Fruit fly (Drosophila melanogaster) whole organism, prepupa: ENCODE data around the gene TfIIFalpha.
A peak's percentile ranks its signal among the peaks of the same experiment; 100 is the strongest.

Source experiments
- CG10669 ChIP-seq: fragments of 200-800 bp; sonication (Bioruptor generic); optimal IDR thresholded peaks from 3 replicates; lab custom pipeline; 2018; ENCODE audit warnings: missing biosample characterization, mild to moderate bottlenecking, missing genetic modification characterization, moderate library complexity
- CG11294 ChIP-seq: fragments of 200-800 bp; sonication (Bioruptor generic); IDR thresholded peaks from 2 replicates; pipeline ENCODE4 v1.3.6; 2022; ENCODE audit warnings: missing biosample characterization, missing genetic modification characterization
- CG15336 ChIP-seq: fragments of 200-800 bp; sonication (Bioruptor generic); IDR thresholded peaks from 2 replicates; pipeline ENCODE4 v1.3.6; 2022; ENCODE audit warnings: missing biosample characterization, missing genetic modification characterization
- CG1621 ChIP-seq: fragments of 200-800 bp; sonication (Bioruptor generic); optimal IDR thresholded peaks from 3 replicates; lab custom pipeline; 2018; ENCODE audit warnings: missing biosample characterization, mild to moderate bottlenecking, missing genetic modification characterization
- CG16779 ChIP-seq: fragments of 200-800 bp; sonication (Bioruptor generic); optimal IDR thresholded peaks from 3 replicates; lab custom pipeline; 2017; ENCODE audit warnings: missing biosample characterization, mild to moderate bottlenecking, missing genetic modification characterization
- CG31627 ChIP-seq: fragments of 200-800 bp; sonication (Bioruptor generic); optimal IDR thresholded peaks from 3 replicates; lab custom pipeline; 2016; ENCODE audit warnings: missing biosample characterization, missing genetic modification characterization
- CG32006 ChIP-seq: fragments of 200-800 bp; sonication (Bioruptor generic); optimal IDR thresholded peaks from 3 replicates; lab custom pipeline; 2017; ENCODE audit warnings: missing biosample characterization, mild to moderate bottlenecking, missing genetic modification characterization
- CG34406 ChIP-seq: fragments of 200-800 bp; sonication (Bioruptor generic); optimal IDR thresholded peaks from 3 replicates; lab custom pipeline; 2016; ENCODE audit warnings: missing biosample characterization, missing genetic modification characterization
- CG3919 ChIP-seq: fragments of 200-800 bp; sonication (Bioruptor generic); optimal IDR thresholded peaks from 3 replicates; lab custom pipeline; 2016; ENCODE audit warnings: missing biosample characterization, missing genetic modification characterization
- CG4318 ChIP-seq: fragments of 200-800 bp; sonication (Bioruptor generic); optimal IDR thresholded peaks from 3 replicates; lab custom pipeline; 2017; ENCODE audit warnings: missing biosample characterization, mild to moderate bottlenecking, missing genetic modification characterization
- CG6163 ChIP-seq: fragments of 200-800 bp; sonication (Bioruptor generic); IDR thresholded peaks from 3 replicates; pipeline ENCODE4 v1.3.6; 2022; ENCODE audit warnings: missing biosample characterization, missing genetic modification characterization
- CG6792 ChIP-seq: fragments of 200-800 bp; sonication (Bioruptor generic); optimal IDR thresholded peaks from 3 replicates; lab custom pipeline; 2016; ENCODE audit warnings: missing biosample characterization, missing genetic modification characterization
- CG6808 ChIP-seq: fragments of 200-800 bp; sonication (Bioruptor generic); optimal IDR thresholded peaks from 3 replicates; lab custom pipeline; 2017; ENCODE audit warnings: missing biosample characterization, missing genetic modification characterization, mild to moderate bottlenecking, moderate library complexity, missing genetic modification reagents
- CG6854 ChIP-seq: fragments of 200-800 bp; sonication (Bioruptor generic); optimal IDR thresholded peaks from 2 replicates; lab custom pipeline; 2017; ENCODE audit warnings: missing biosample characterization, mild to moderate bottlenecking, missing genetic modification characterization
- CG7368 ChIP-seq: fragments of 200-800 bp; sonication (Bioruptor generic); optimal IDR thresholded peaks from 3 replicates; lab custom pipeline; 2016; ENCODE audit warnings: missing biosample characterization, missing genetic modification characterization
- CG8119 ChIP-seq: fragments of 200-800 bp; sonication (Bioruptor generic); IDR thresholded peaks from 3 replicates; pipeline ENCODE4 v1.3.6; 2022; ENCODE audit warnings: missing biosample characterization, missing genetic modification characterization
- CG8319 ChIP-seq: fragments of 200-800 bp; sonication (Bioruptor generic); optimal IDR thresholded peaks from 3 replicates; lab custom pipeline; 2016; ENCODE audit warnings: missing biosample characterization, missing genetic modification characterization
- CG8632 ChIP-seq: fragments of 200-800 bp; sonication (Bioruptor generic); optimal IDR thresholded peaks from 3 replicates; lab custom pipeline; 2016; ENCODE audit warnings: missing biosample characterization, missing genetic modification characterization
- CG9139 ChIP-seq: fragments of 200-800 bp; sonication (Bioruptor generic); optimal IDR thresholded peaks from 3 replicates; lab custom pipeline; 2017; ENCODE audit warnings: missing biosample characterization, mild to moderate bottlenecking, missing genetic modification characterization
- Eip75B ChIP-seq: fragments of 200-800 bp; sonication (Bioruptor generic); optimal IDR thresholded peaks from 3 replicates; lab custom pipeline; 2016; ENCODE audit warnings: missing biosample characterization, missing genetic modification characterization
- Eip93F ChIP-seq: fragments of 200-800 bp; sonication (Bioruptor generic); optimal IDR thresholded peaks from 2 replicates; lab custom pipeline; 2016; ENCODE audit warnings: missing biosample characterization, mild to moderate bottlenecking, missing genetic modification characterization
- Ets21C ChIP-seq: fragments of 200-800 bp; sonication (Bioruptor generic); optimal IDR thresholded peaks from 3 replicates; lab custom pipeline; 2016; ENCODE audit warnings: missing biosample characterization, missing genetic modification characterization
- Ets96B ChIP-seq: fragments of 200-800 bp; optimal IDR thresholded peaks from 2 replicates; lab custom pipeline; 2019; ENCODE audit warnings: missing biosample characterization, mild to moderate bottlenecking, missing genetic modification characterization, moderate library complexity
- Gug ChIP-seq: fragments of 200-800 bp; sonication (Bioruptor generic); IDR thresholded peaks from 2 replicates; pipeline ENCODE4 v1.3.6; 2022; ENCODE audit warnings: missing biosample characterization, missing genetic modification characterization
- Hr38 ChIP-seq: sonication (Bioruptor generic); optimal IDR thresholded peaks from 2 replicates; lab custom pipeline; 2016; ENCODE audit warnings: missing biosample characterization, missing genetic modification characterization
- Hr39 ChIP-seq: fragments of 200-800 bp; sonication (Bioruptor generic); optimal IDR thresholded peaks from 2 replicates; lab custom pipeline; 2016; ENCODE audit warnings: missing biosample characterization, missing genetic modification characterization
- Hr4 ChIP-seq: fragments of 200-800 bp; sonication (Bioruptor generic); optimal IDR thresholded peaks from 3 replicates; lab custom pipeline; 2016; ENCODE audit warnings: missing biosample characterization, missing genetic modification characterization
- Met ChIP-seq: fragments of 200-800 bp; sonication (Bioruptor generic); optimal IDR thresholded peaks from 3 replicates; lab custom pipeline; 2016; ENCODE audit warnings: missing biosample characterization, missing genetic modification characterization
- OdsH ChIP-seq: fragments of 200-800 bp; sonication (Bioruptor generic); optimal IDR thresholded peaks from 3 replicates; lab custom pipeline; 2016; ENCODE audit warnings: missing biosample characterization, missing genetic modification characterization
- Smox ChIP-seq: fragments of 200-800 bp; sonication (Bioruptor generic); optimal IDR thresholded peaks from 3 replicates; lab custom pipeline; 2016; ENCODE audit warnings: missing biosample characterization, missing genetic modification characterization
- Sox14 ChIP-seq: fragments of 200-800 bp; sonication (Bioruptor generic); optimal IDR thresholded peaks from 3 replicates; lab custom pipeline; 2016; ENCODE audit warnings: missing biosample characterization, missing genetic modification characterization
- Sox15 ChIP-seq: fragments of 200-800 bp; sonication (Bioruptor generic); optimal IDR thresholded peaks from 3 replicates; lab custom pipeline; 2016; ENCODE audit warnings: missing biosample characterization, missing genetic modification characterization
- achi ChIP-seq: fragments of 200-800 bp; sonication (Bioruptor generic); optimal IDR thresholded peaks from 3 replicates; lab custom pipeline; 2016; ENCODE audit warnings: missing biosample characterization, missing genetic modification characterization
- acj6 ChIP-seq: fragments of 200-800 bp; sonication (Bioruptor generic); optimal IDR thresholded peaks from 3 replicates; lab custom pipeline; 2016; ENCODE audit warnings: missing biosample characterization, missing genetic modification characterization
- dac ChIP-seq: fragments of 200-800 bp; sonication (Bioruptor generic); optimal IDR thresholded peaks from 2 replicates; lab custom pipeline; 2017; ENCODE audit warnings: missing biosample characterization, mild to moderate bottlenecking, missing genetic modification characterization
- dsx ChIP-seq: fragments of 200-800 bp; optimal IDR thresholded peaks from 3 replicates; lab custom pipeline; 2019; ENCODE audit warnings: missing biosample characterization, mild to moderate bottlenecking, missing genetic modification characterization, moderate library complexity; ENCODE audit not compliant: poor library complexity, severe bottlenecking
- fd59A ChIP-seq: fragments of 200-800 bp; sonication (Bioruptor generic); optimal IDR thresholded peaks from 2 replicates; lab custom pipeline; 2017; ENCODE audit warnings: missing biosample characterization, mild to moderate bottlenecking, missing genetic modification characterization, missing genetic modification reagents
- fd85E ChIP-seq: fragments of 200-800 bp; sonication (Bioruptor generic); optimal IDR thresholded peaks from 3 replicates; lab custom pipeline; 2016; ENCODE audit warnings: missing biosample characterization, missing genetic modification characterization
- fkh ChIP-seq: fragments of 200-800 bp; sonication (Bioruptor generic); optimal IDR thresholded peaks from 3 replicates; lab custom pipeline; 2017; ENCODE audit warnings: missing biosample characterization, mild to moderate bottlenecking, missing genetic modification characterization, moderate library complexity
- net ChIP-seq: fragments of 200-800 bp; sonication (Bioruptor generic); optimal IDR thresholded peaks from 3 replicates; lab custom pipeline; 2016; ENCODE audit warnings: missing biosample characterization, missing genetic modification characterization
- pdm3 ChIP-seq: fragments of 200-800 bp; sonication (Bioruptor generic); optimal IDR thresholded peaks from 3 replicates; lab custom pipeline; 2016; ENCODE audit warnings: missing biosample characterization, missing genetic modification characterization
- spab ChIP-seq: fragments of 200-800 bp; sonication (Bioruptor generic); optimal IDR thresholded peaks from 2 replicates; lab custom pipeline; 2017; ENCODE audit warnings: missing biosample characterization, mild to moderate bottlenecking, missing genetic modification characterization, missing genetic modification reagents
- ss ChIP-seq, 2 experiments: fragments of 200-800 bp; sonication (Bioruptor generic); optimal IDR thresholded peaks; 2 replicates in 1 of 2; 3 replicates in 1 of 2; lab custom pipeline; 2017 to 2018; ENCODE audit warnings: mild to moderate bottlenecking in 2 of 2, missing biosample characterization in 2 of 2, missing genetic modification characterization in 2 of 2, moderate library complexity in 1 of 2
- svp ChIP-seq: fragments of 200-800 bp; sonication (Bioruptor generic); peaks from one replicate; lab custom pipeline; 2016; ENCODE audit warnings: missing biosample characterization, missing genetic modification characterization
- topi ChIP-seq: fragments of 200-800 bp; sonication (Bioruptor generic); optimal IDR thresholded peaks from 3 replicates; lab custom pipeline; 2016; ENCODE audit warnings: missing biosample characterization, missing genetic modification characterization
- vri ChIP-seq: fragments of 200-800 bp; sonication (Bioruptor generic); optimal IDR thresholded peaks from 3 replicates; lab custom pipeline; 2016; ENCODE audit warnings: missing biosample characterization, mild to moderate bottlenecking, missing genetic modification characterization

The TfIIFalpha gene

DNA sequence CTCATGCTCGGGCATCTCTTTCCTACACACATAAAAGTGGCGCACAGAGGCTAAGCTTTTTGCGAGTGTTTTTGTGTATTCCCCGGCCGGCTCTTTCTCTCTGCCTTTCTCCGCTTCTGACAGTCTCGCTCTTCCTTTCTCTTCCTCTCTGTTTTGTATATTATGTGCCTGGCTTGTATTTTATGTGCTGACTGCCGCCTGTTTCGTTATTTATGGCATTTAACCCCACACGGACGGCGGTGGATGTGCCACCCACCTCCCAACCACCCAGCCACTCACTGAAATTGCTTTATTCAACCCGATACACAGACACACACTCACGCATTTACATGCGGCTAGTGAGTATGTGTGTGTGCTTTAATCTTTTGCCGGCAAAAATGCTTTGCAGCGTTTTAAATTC lies 39.7 kb downstream of the TfIIFalpha start:
- TF ChIP-seq Hr39 (GFP tag; lab: Kevin White, UChicago) (no peak), svp (peak; percentile 85), CG15336 (0 out of 2 replicates have a peak, but pooled peaks have one; percentile 11), CG6792 (no peak), CG6163 (GFP tag; lab: Robert Waterston, UW) (peak; percentile 47; the same call in 1 of the 3 replicates), CG6854 (GFP tag; lab: Kevin White, UChicago) (no peak), achi (GFP tag; lab: Kevin White, UChicago) (no peak), CG7368 (GFP tag; lab: Kevin White, UChicago) (no peak), CG3919 (GFP tag; lab: Kevin White, UChicago) (no peak), pdm3 (GFP tag; lab: Kevin White, UChicago) (no peak), Ets21C (GFP tag; lab: Kevin White, UChicago) (no peak), fd85E (GFP tag; lab: Kevin White, UChicago) (no peak), Sox15 (GFP tag; lab: Kevin White, UChicago) (no peak), CG34406 (GFP tag; lab: Kevin White, UChicago) (no peak), CG8119 (GFP tag; lab: Robert Waterston, UW) (no peak), CG32006 (GFP tag; lab: Kevin White, UChicago) (no peak), Eip75B (GFP tag; lab: Kevin White, UChicago) (peak; percentile 19), Hr38 (GFP tag; lab: Kevin White, UChicago) (no peak), dac (GFP tag; lab: Kevin White, UChicago) (no peak), fkh (GFP tag; lab: Kevin White, UChicago) (no peak), net (GFP tag; lab: Kevin White, UChicago) (no peak), vri (GFP tag; lab: Kevin White, UChicago) (peak; percentile 9), CG4318 (GFP tag; lab: Kevin White, UChicago) (no peak), Sox14 (GFP tag; lab: Kevin White, UChicago) (peak; percentile 24), Ets96B (tag; lab: Kevin White, UChicago) (no peak), CG10669 (GFP tag; lab: Kevin White, UChicago) (no peak), CG1621 (tag; lab: Kevin White, UChicago) (no peak), CG9139 (GFP tag; lab: Kevin White, UChicago) (no peak), CG16779 (tag; lab: Kevin White, UChicago) (no peak), OdsH (no peak)

DNA sequence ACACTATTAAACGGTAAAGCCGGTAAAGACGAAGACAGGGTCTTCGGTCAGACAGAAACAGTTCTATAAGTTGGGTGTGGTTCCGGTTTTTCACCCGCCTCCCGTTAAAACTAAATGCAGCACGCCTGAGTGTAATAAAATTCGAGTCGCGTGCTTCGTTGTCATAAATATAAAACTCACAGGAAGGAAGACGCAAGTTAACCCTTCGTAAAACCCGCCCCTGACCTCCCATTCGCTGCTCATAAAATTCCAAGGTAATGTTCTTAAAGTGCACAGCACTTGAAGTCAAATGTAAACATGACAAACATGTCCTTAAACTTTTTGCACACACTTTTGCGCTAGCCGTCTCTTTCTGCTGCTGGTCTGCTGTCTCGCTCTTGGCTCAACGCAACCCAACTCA lies 41.0 kb downstream of the TfIIFalpha start:
- TF ChIP-seq Sox14 (GFP tag; lab: Kevin White, UChicago): no peak
- TF ChIP-seq Ets96B (tag; lab: Kevin White, UChicago): no peak
- no peak for TF ChIP-seq CG8632 (GFP tag; lab: Kevin White, UChicago)
- TF ChIP-seq ss (GFP tag; optimal IDR thresholded peaks at IDR 0.05; lab: Kevin White, UChicago): peak in 1 of 2 experiments; percentile 75
- no peak for TF ChIP-seq CG1621 (tag; lab: Kevin White, UChicago)
- TF ChIP-seq CG34406 (GFP tag; lab: Kevin White, UChicago): no peak

DNA sequence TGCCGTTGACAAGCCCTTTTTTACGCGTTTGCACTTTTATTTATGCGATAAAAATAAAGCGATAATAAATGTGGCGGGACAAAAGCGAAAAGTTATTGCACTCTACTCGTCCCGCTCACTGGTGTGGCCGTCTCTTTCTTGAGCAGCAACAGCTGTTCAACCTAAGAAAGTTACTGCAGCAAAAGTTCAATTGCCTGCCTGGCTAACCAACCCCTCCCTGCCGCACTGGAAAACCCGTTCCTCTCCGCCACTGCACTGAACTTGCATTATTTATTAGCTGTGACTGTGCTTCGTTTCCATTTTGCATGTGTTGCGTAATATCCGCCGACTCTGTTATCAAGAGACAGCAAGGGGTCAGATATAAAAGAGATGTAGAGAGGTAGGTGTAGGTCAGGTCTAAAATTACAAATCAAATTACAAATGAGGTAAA lies 41.5 kb downstream of the TfIIFalpha start:
- TF ChIP-seq CG9139 (GFP tag; lab: Kevin White, UChicago) (no peak), Hr4 (GFP tag; lab: Kevin White, UChicago) (no peak), dsx (GFP tag; lab: Kevin White, UChicago) (peak; percentile 62), Gug (GFP tag; lab: Robert Waterston, UW) (no peak), dac (GFP tag; lab: Kevin White, UChicago) (no peak), CG6808 (GFP tag; lab: Kevin White, UChicago) (no peak), spab (GFP tag; lab: Kevin White, UChicago) (no peak), CG1621 (tag; lab: Kevin White, UChicago) (no peak), ss (GFP tag; optimal IDR thresholded peaks at IDR 0.05; lab: Kevin White, UChicago) (no peak), Sox14 (GFP tag; lab: Kevin White, UChicago) (peak; percentile 59), CG11294 (GFP tag; lab: Robert Waterston, UW) (no peak), CG8119 (GFP tag; lab: Robert Waterston, UW) (peak; percentile 50; the same call in 1 of the 3 replicates), CG15336 (0 out of 2 replicates have a peak, but pooled peaks have one; percentile 8), topi (GFP tag; lab: Kevin White, UChicago) (peak; percentile 15), CG31627 (GFP tag; lab: Kevin White, UChicago) (no peak), pdm3 (GFP tag; lab: Kevin White, UChicago) (no peak), Met (GFP tag; lab: Kevin White, UChicago) (no peak), acj6 (GFP tag; lab: Kevin White, UChicago) (no peak), fd85E (GFP tag; lab: Kevin White, UChicago) (no peak), CG8319 (GFP tag; lab: Kevin White, UChicago) (no peak), CG16779 (tag; lab: Kevin White, UChicago) (no peak), Ets21C (GFP tag; lab: Kevin White, UChicago) (no peak), Eip93F (no peak), fd59A (no peak), Smox (GFP tag; lab: Kevin White, UChicago) (no peak), CG6163 (GFP tag; lab: Robert Waterston, UW) (peak; percentile 41; the same call in 1 of the 3 replicates), Sox15 (GFP tag; lab: Kevin White, UChicago) (no peak)
